Worm (Caenorhabditis elegans) whole organism, L1 larva: ENCODE measurements around the gene srr-8.

Experiments
- C04F5.9 ChIP-seq: sonication (generic microtip); optimal IDR thresholded peaks from 2 replicates; lab custom pipeline; 2016; ENCODE audit warnings: missing genetic modification characterization, missing compliant biosample characterization
- Y116A8C.19 ChIP-seq: sonication (generic microtip); optimal IDR thresholded peaks from 2 replicates; lab custom pipeline; 2016; ENCODE audit warnings: missing compliant biosample characterization, missing genetic modification characterization, borderline replicate concordance
- aly-2 ChIP-seq: fragments of 150-350 bp; optimal IDR thresholded peaks from 2 replicates; lab custom pipeline; 2014; ENCODE audit warnings: missing biosample characterization, missing genetic modification characterization
- ceh-88 ChIP-seq: fragments of 200-800 bp; sonication (Bioruptor generic); IDR thresholded peaks from 2 replicates; pipeline ENCODE4 v1.3.6; 2022; ENCODE audit warnings: missing genetic modification characterization, missing compliant biosample characterization
- dsc-1 ChIP-seq: sonication (generic microtip); optimal IDR thresholded peaks from 2 replicates; lab custom pipeline; 2016; ENCODE audit warnings: mild to moderate bottlenecking, missing genetic modification characterization, missing compliant biosample characterization
- efl-1 ChIP-seq, 4 experiments: fragments of 150-350 bp; optimal IDR thresholded peaks in 3 of 4; peaks in 1 of 4; 1 replicate in 1 of 4; 2 replicates in 3 of 4; lab custom pipeline; 2014; ENCODE audit warnings: missing biosample characterization in 2 of 4, missing genetic modification characterization in 2 of 4, missing genetic modification reagents in 2 of 4
- elt-2 ChIP-seq: sonication (generic microtip); optimal IDR thresholded peaks from 2 replicates; lab custom pipeline; 2016; ENCODE audit warnings: missing genetic modification characterization, mild to moderate bottlenecking, inconsistent platforms, missing compliant biosample characterization, missing genetic modification reagents
- elt-3 ChIP-seq, 6 experiments: fragments of 150-350 bp in 1 of 6; sonication (generic microtip); optimal IDR thresholded peaks; 2 replicates each; lab custom pipeline; 2017 to 2018; ENCODE audit warnings: missing biosample characterization in 6 of 6, missing genetic modification characterization in 6 of 6, inconsistent platforms in 1 of 6
- ets-5 ChIP-seq: fragments of 200-800 bp; sonication (Bioruptor generic); IDR thresholded peaks from 2 replicates; pipeline ENCODE4 v1.3.6; 2022; ENCODE audit warnings: missing genetic modification characterization, missing compliant biosample characterization
- fkh-4 ChIP-seq: sonication (generic microtip); optimal IDR thresholded peaks from 2 replicates; lab custom pipeline; 2016; ENCODE audit warnings: missing compliant biosample characterization, missing genetic modification characterization, borderline replicate concordance
- fos-1 ChIP-seq: fragments of 150-350 bp; optimal IDR thresholded peaks from 2 replicates; lab custom pipeline; 2014; ENCODE audit warnings: missing biosample characterization, missing genetic modification characterization
- grh-1 ChIP-seq: fragments of 200-800 bp; sonication (Bioruptor generic); IDR thresholded peaks from 2 replicates; pipeline ENCODE4 v1.3.6; 2022; ENCODE audit warnings: missing genetic modification reagents, missing genetic modification characterization, missing compliant biosample characterization
- lin-15B ChIP-seq: fragments of 150-350 bp; sonication (generic microtip); optimal IDR thresholded peaks from 3 replicates; lab custom pipeline; 2014; ENCODE audit warnings: missing biosample characterization, missing genetic modification characterization
- lin-35 ChIP-seq, 2 experiments: fragments of 150-350 bp; optimal IDR thresholded peaks; 2 replicates each; lab custom pipeline; 2014; ENCODE audit warnings: missing biosample characterization in 2 of 2, missing genetic modification characterization in 2 of 2, missing genetic modification reagents in 2 of 2
- nhr-12 ChIP-seq: sonication (generic microtip); optimal IDR thresholded peaks from 2 replicates; lab custom pipeline; 2017; ENCODE audit warnings: missing biosample characterization, missing genetic modification characterization
- nhr-47 ChIP-seq: sonication (generic microtip); optimal IDR thresholded peaks from 2 replicates; lab custom pipeline; 2016; ENCODE audit warnings: mild to moderate bottlenecking, missing genetic modification characterization, moderate library complexity, missing compliant biosample characterization
- nhr-71 ChIP-seq: sonication (generic microtip); optimal IDR thresholded peaks from 2 replicates; lab custom pipeline; 2016; ENCODE audit warnings: mild to moderate bottlenecking, missing genetic modification characterization, moderate library complexity, missing compliant biosample characterization
- nhr-76 ChIP-seq: sonication (generic microtip); optimal IDR thresholded peaks from 2 replicates; lab custom pipeline; 2017; ENCODE audit warnings: missing biosample characterization, missing genetic modification characterization
- nhr-84 ChIP-seq: sonication (generic microtip); optimal IDR thresholded peaks from 2 replicates; lab custom pipeline; 2017; ENCODE audit warnings: missing biosample characterization, missing genetic modification characterization
- nhr-85 ChIP-seq: sonication (generic microtip); peaks from one replicate; lab custom pipeline; 2016; ENCODE audit warnings: missing genetic modification characterization, inconsistent platforms, missing compliant biosample characterization
- nhr-90 ChIP-seq: sonication (generic microtip); optimal IDR thresholded peaks from 2 replicates; lab custom pipeline; 2016; ENCODE audit warnings: mild to moderate bottlenecking, missing genetic modification characterization, missing compliant biosample characterization; ENCODE audit not compliant: poor library complexity
- pqm-1 ChIP-seq: sonication (generic microtip); optimal IDR thresholded peaks from 3 replicates; lab custom pipeline; 2017; ENCODE audit warnings: missing biosample characterization, missing genetic modification characterization
- snpc-4 ChIP-seq: fragments of 150-350 bp; optimal IDR thresholded peaks from 2 replicates; lab custom pipeline; 2014; ENCODE audit warnings: missing biosample characterization, missing genetic modification characterization
- sptf-1 ChIP-seq: fragments of 150-350 bp; optimal IDR thresholded peaks from 2 replicates; lab custom pipeline; 2014; ENCODE audit warnings: missing biosample characterization, missing genetic modification characterization
- sup-37 ChIP-seq: fragments of 200-800 bp; sonication (Bioruptor generic); optimal IDR thresholded peaks from 2 replicates; lab custom pipeline; 2018; ENCODE audit warnings: mild to moderate bottlenecking, missing genetic modification characterization, missing compliant biosample characterization
- tlp-1 ChIP-seq: fragments of 150-350 bp; optimal IDR thresholded peaks from 2 replicates; lab custom pipeline; 2014; ENCODE audit warnings: missing biosample characterization, missing genetic modification characterization
- unc-62 ChIP-seq: fragments of 150-350 bp; optimal IDR thresholded peaks from 2 replicates; lab custom pipeline; 2014; ENCODE audit warnings: missing biosample characterization, missing genetic modification reagents, missing genetic modification characterization
- unc-98 ChIP-seq: fragments of 200-800 bp; sonication (Bioruptor generic); IDR thresholded peaks from 2 replicates; pipeline ENCODE4 v1.3.6; 2022; ENCODE audit warnings: missing genetic modification characterization, missing compliant biosample characterization
- vab-15 ChIP-seq: sonication (generic microtip); optimal IDR thresholded peaks from 2 replicates; lab custom pipeline; 2017; ENCODE audit warnings: missing genotype, mild to moderate bottlenecking, missing genetic modification characterization, missing compliant biosample characterization
- zip-4 ChIP-seq: fragments of 200-800 bp; sonication (Bioruptor generic); optimal IDR thresholded peaks from 2 replicates; lab custom pipeline; 2018; ENCODE audit warnings: mild to moderate bottlenecking, missing genetic modification characterization, moderate library complexity, missing compliant biosample characterization
- ztf-11 ChIP-seq, 2 experiments: sonication (generic microtip); optimal IDR thresholded peaks; 2 replicates each; lab custom pipeline; 2016 to 2017; ENCODE audit warnings: missing genetic modification characterization in 2 of 2, missing biosample characterization in 1 of 2, missing compliant biosample characterization in 1 of 2
- ztf-4 ChIP-seq: fragments of 150-350 bp; optimal IDR thresholded peaks from 2 replicates; lab custom pipeline; 2014; ENCODE audit warnings: missing biosample characterization, missing genetic modification characterization

The srr-8 gene

DNA sequence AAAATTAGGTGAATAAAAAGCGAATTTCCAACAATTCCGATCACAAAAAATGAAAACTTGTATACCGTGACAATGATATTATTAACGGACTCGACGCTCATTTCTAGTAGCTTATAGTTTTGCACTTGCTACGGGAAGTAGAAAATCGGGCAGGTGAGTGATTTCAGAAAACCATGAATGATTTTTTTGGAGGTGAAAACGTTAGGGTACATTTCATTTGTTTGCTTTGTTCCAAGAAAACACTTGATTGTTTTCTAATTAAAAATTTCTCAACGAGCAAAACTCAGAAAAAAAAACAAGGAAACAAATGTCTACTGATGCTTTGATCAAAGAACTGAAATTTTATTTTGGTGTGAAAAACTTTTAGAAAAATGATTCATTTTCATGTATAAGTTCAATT is 20.6 kb upstream of the srr-8 start, which contains the start of gene srsx-12:
Gene srsx-12 (minus strand): TSS at position 101 of the 400 bp plus-strand sequence.
- no peak for TF ChIP-seq lin-15B (tag; lab: Kevin White, UChicago)
- TF ChIP-seq snpc-4 (tag; lab: Kevin White, UChicago) = no peak
- TF ChIP-seq nhr-84 = no peak

DNA sequence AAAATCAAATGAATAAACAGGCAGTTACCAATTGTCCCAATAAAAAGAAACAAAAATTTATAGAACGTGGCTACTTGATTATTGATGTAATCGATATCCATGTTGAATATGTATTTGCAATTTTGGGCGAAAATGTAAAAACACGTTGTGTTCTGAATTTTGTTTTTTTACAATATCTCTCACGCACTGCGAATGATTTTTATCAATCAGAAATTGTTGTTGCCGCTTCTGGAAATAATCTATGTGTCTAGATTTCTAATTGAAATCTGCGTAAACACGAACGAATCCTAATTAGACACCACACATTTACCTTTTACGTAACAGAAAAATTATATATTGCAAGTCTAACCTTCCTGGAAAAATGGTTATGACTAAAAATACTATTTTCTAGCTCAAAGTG is 18.4 kb upstream of the srr-8 start, which contains the start of gene srsx-13:
Gene srsx-13 (minus strand): TSS at position 101 of the 400 bp plus-strand sequence.
- TF ChIP-seq nhr-47 (tag; lab: Kevin White, UChicago) (no peak), ztf-4 (no peak), aly-2 (no peak), pqm-1 (no peak), vab-15 (no peak), ets-5 (no peak), grh-1 (no peak), nhr-12 (tag; lab: Kevin White, UChicago) (no peak), nhr-85 (tag; lab: Kevin White, UChicago) (no peak), sup-37 (GFP tag; lab: Kevin White, UChicago) (no peak)
- TF ChIP-seq, all 84 proteins: peak for 0

DNA sequence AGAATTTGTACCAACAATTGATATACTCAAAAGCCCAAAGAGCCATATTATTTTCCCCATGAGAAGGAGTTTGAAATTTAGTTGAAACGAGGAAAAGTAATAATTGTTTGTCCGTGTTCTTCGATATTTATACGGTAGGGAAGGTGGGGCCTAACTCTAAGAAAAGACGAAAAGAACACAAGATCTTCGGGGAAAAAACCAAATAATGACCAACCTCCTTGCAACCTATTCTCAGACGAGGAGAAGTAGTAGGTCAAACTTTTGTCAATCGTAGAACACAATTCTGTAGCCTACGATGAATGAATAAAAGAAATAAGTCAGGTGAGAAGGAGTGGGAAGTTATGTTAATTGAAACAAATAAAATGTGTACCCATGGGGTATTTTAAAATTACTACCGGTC is 14.4 kb upstream of the srr-8 start, which contains the start of gene ncx-8:
Gene ncx-8 (minus strand): TSS at position 101 of the 400 bp plus-strand sequence.
- no peak for TF ChIP-seq ceh-88
- TF ChIP-seq fos-1 (tag; lab: Kevin White, UChicago) = no peak
- TF ChIP-seq zip-4 = no peak
- no peak for TF ChIP-seq efl-1 (optimal IDR thresholded peaks at IDR 0.05; lab: Kevin White, UChicago)
- TF ChIP-seq efl-1 (GFP tag; optimal IDR thresholded peaks at IDR 0.05 in 1 of 2; lab: Kevin White, UChicago) = peak in 1 of 2 experiments; percentile 60
- TF ChIP-seq sup-37 (GFP tag; lab: Kevin White, UChicago) = no peak
- TF ChIP-seq C04F5.9 (tag; lab: Kevin White, UChicago) = no peak

DNA sequence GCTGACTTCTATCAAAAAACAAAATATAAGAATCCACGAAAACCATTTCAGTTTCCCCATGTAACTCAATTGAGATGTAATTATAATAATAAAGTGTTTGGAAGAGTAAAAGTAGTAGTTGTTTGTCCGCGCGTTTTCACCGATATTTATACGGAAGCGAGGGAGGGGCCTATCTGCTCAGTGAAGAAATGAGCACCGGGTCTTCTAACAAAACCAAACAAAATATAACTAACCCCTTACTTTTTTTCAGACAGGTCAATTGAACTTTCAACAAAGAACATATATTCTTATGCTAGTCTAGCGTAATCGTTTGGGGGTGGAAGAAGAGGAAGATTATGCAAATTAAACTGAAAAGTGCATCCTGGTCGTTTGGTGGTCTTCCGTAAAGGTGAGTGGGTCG is 6.3 kb upstream of the srr-8 start, which contains the start of gene ncx-9:
Gene ncx-9 (minus strand): TSS at position 101 of the 400 bp plus-strand sequence.
- TF ChIP-seq nhr-76 (tag; lab: Kevin White, UChicago) (no peak), unc-62 (no peak), elt-3 (tag; optimal IDR thresholded peaks at IDR 0.05; lab: Kevin White, UChicago) (no peak), sptf-1 (tag; lab: Kevin White, UChicago) (no peak), Y116A8C.19 (tag; lab: Kevin White, UChicago) (no peak), nhr-12 (tag; lab: Kevin White, UChicago) (no peak), nhr-71 (tag; lab: Kevin White, UChicago) (no peak), pqm-1 (no peak), lin-35 (GFP tag; optimal IDR thresholded peaks at IDR 0.05; lab: Kevin White, UChicago) (no peak), zip-4 (no peak), fkh-4 (tag; lab: Kevin White, UChicago) (no peak), grh-1 (no peak), nhr-90 (tag; lab: Kevin White, UChicago) (no peak), tlp-1 (no peak), C04F5.9 (tag; lab: Kevin White, UChicago) (no peak), vab-15 (no peak), dsc-1 (tag; lab: Kevin White, UChicago) (no peak), aly-2 (no peak)

DNA sequence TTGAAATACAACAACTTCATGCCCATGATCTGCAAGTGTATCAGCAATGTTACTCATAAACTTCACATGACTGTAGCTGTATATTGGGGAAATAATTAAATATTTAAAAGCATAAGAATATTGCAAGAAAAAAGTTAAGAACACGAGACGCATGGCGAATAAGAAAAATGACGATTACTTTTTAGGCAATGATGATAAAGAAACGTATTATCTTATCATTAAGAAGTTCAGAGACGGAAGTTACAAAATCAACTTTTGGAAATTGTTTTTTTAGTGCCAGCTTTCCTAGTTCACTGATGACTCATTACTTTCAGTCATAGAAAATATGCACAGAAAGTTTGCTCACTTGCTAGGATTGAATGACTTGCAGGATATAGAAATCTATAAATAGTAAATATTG is 1.1 kb upstream of the srr-8 start, which contains the start of gene ugt-7:
Gene ugt-7 (minus strand): TSS at position 161 of the 400 bp plus-strand sequence.
- no peak for TF ChIP-seq unc-98 (GFP tag; lab: Robert Waterston, UW)
- peak; percentile 48 for TF ChIP-seq elt-2 (tag; lab: Kevin White, UChicago)
- TF ChIP-seq, all 84 proteins: peak for 1

DNA sequence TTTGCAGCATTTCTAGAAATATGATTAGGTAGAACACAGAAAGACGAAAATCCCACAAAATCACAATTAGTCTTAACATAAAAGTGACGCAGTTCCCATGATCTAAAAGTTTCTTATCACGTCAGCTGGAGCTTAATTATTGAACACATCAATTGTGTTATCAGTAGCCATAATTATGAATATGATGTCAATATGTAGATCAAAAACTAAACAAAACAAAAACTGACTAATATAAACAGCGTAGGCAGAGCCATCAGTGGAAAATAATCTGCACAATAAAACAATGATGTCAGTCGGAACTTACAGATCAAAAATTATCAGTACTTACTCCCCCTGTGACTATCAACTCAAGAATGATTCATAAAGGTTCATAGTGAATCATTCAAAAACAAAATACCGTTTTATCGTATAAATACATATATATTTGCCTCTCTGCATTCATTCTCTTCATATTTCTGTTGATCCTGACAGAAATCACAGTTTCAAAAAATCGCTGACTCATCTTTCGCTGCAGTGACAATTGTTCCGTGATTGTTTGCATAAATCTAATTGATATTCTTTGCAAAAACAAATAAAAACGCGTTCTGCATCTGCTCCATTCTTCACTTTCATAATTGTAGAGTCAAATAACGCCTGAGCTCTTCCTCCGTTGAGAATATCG is 10.8 kb downstream of the srr-8 start, which contains the start of gene srr-6:
Gene srr-6 (plus strand): TSS at position 611 of the 661 bp plus-strand sequence.
- peak; percentile 47 for TF ChIP-seq elt-2 (tag; lab: Kevin White, UChicago)
- no peak for TF ChIP-seq lin-35 (GFP tag; optimal IDR thresholded peaks at IDR 0.05; lab: Kevin White, UChicago)
- no peak for TF ChIP-seq ztf-11 (tag; optimal IDR thresholded peaks at IDR 0.05; lab: Kevin White, UChicago)
- TF ChIP-seq, all 84 proteins: peak for 1
